Worm (Caenorhabditis elegans) whole organism, L4 larva: ENCODE results near the gene tomm-20.

ENCODE experiments used
- D1046.2 ChIP-seq: fragments of 200-800 bp; sonication (Bioruptor generic); IDR thresholded peaks from 2 replicates; pipeline ENCODE4 v1.3.6; 2022; ENCODE audit warnings: missing genetic modification characterization, missing compliant biosample characterization
- F37D6.2 ChIP-seq: sonication (generic microtip); optimal IDR thresholded peaks from 2 replicates; lab custom pipeline; 2016; ENCODE audit warnings: mild to moderate bottlenecking, missing genetic modification characterization, missing compliant biosample characterization
- F44E2.7 ChIP-seq: fragments of 200-800 bp; sonication (Bioruptor generic); IDR thresholded peaks from 2 replicates; pipeline ENCODE4 v2.1.2; 2022; ENCODE audit warnings: missing genetic modification characterization, missing compliant biosample characterization
- T20F7.1 ChIP-seq: fragments of 200-800 bp; sonication (Bioruptor generic); optimal IDR thresholded peaks from 2 replicates; lab custom pipeline; 2018; ENCODE audit warnings: mild to moderate bottlenecking, missing genetic modification characterization, missing compliant biosample characterization
- Y5F2A.4 ChIP-seq: fragments of 200-800 bp; sonication (Bioruptor generic); optimal IDR thresholded peaks from 2 replicates; lab custom pipeline; 2018; ENCODE audit warnings: mild to moderate bottlenecking, missing genetic modification characterization, missing compliant biosample characterization
- aly-2 ChIP-seq: sonication (generic microtip); optimal IDR thresholded peaks from 2 replicates; lab custom pipeline; 2018; ENCODE audit warnings: missing biosample characterization, missing genetic modification characterization
- arid-1 ChIP-seq: fragments of 200-800 bp; sonication (Bioruptor generic); conservative IDR thresholded peaks from 2 replicates; pipeline ENCODE4 v1.3.6; 2022; ENCODE audit warnings: missing genetic modification reagents, missing genetic modification characterization, missing compliant biosample characterization
- ceh-20 ChIP-seq: fragments of 200-800 bp; sonication (Bioruptor generic); IDR thresholded peaks from 2 replicates; pipeline ENCODE4 v1.3.6; 2022; ENCODE audit warnings: missing genetic modification reagents, missing genetic modification characterization, missing compliant biosample characterization
- ceh-32 ChIP-seq: sonication (generic microtip); optimal IDR thresholded peaks from 2 replicates; lab custom pipeline; 2016; ENCODE audit warnings: mild to moderate bottlenecking, missing genetic modification characterization, missing compliant biosample characterization; ENCODE audit not compliant: poor library complexity
- ceh-62 ChIP-seq: sonication (generic microtip); optimal IDR thresholded peaks from 2 replicates; lab custom pipeline; 2017; ENCODE audit warnings: missing biosample characterization, missing genetic modification characterization
- ceh-82 ChIP-seq: sonication (generic microtip); optimal IDR thresholded peaks from 2 replicates; lab custom pipeline; 2017; ENCODE audit warnings: missing biosample characterization, missing genetic modification characterization
- cey-2 ChIP-seq: sonication (generic microtip); optimal IDR thresholded peaks from 3 replicates; lab custom pipeline; 2017; ENCODE audit warnings: missing genetic modification characterization, mild to moderate bottlenecking, missing compliant biosample characterization, antibody characterized with exemption, borderline replicate concordance; ENCODE audit not compliant: insufficient read depth
- daf-19 ChIP-seq: fragments of 200-800 bp; sonication (Bioruptor generic); conservative IDR thresholded peaks from 2 replicates; pipeline ENCODE4 v1.3.6; 2022; ENCODE audit warnings: missing genetic modification characterization, missing compliant biosample characterization
- dmd-6 ChIP-seq: fragments of 200-800 bp; sonication (Bioruptor generic); IDR thresholded peaks from 2 replicates; pipeline ENCODE4 v1.3.6; 2022; ENCODE audit warnings: missing genetic modification reagents, missing genetic modification characterization, missing compliant biosample characterization
- dmd-8 ChIP-seq: fragments of 200-800 bp; sonication (Bioruptor generic); IDR thresholded peaks from 2 replicates; pipeline ENCODE4 v1.3.6; 2022; ENCODE audit warnings: missing genetic modification characterization, missing compliant biosample characterization
- dmd-9 ChIP-seq: fragments of 200-800 bp; sonication (Bioruptor generic); IDR thresholded peaks from 2 replicates; pipeline ENCODE4 v1.3.6; 2022; ENCODE audit warnings: missing genetic modification reagents, missing genetic modification characterization, missing compliant biosample characterization
- duxl-1 ChIP-seq: sonication (generic microtip); optimal IDR thresholded peaks from 2 replicates; lab custom pipeline; 2016; ENCODE audit warnings: mild to moderate bottlenecking, missing genetic modification characterization, moderate library complexity, missing compliant biosample characterization; ENCODE audit not compliant: poor library complexity
- dve-1 ChIP-seq: sonication (generic microtip); optimal IDR thresholded peaks from 2 replicates; lab custom pipeline; 2017; ENCODE audit warnings: antibody characterized with exemption, mild to moderate bottlenecking, missing genetic modification characterization, missing compliant biosample characterization; ENCODE audit not compliant: insufficient read depth
- egl-43 ChIP-seq: fragments of 200-800 bp; sonication (Bioruptor generic); IDR thresholded peaks from 2 replicates; pipeline ENCODE4 v1.3.6; 2022; ENCODE audit warnings: missing genetic modification reagents, missing genetic modification characterization, missing compliant biosample characterization
- fkh-10 ChIP-seq: fragments of 150-350 bp; optimal IDR thresholded peaks from 2 replicates; lab custom pipeline; 2014; ENCODE audit warnings: missing biosample characterization, missing genetic modification reagents, missing genetic modification characterization
- hif-1 ChIP-seq, 2 experiments: sonication (generic microtip); optimal IDR thresholded peaks; 2 replicates each; lab custom pipeline; 2016 to 2017; ENCODE audit warnings: missing compliant biosample characterization in 2 of 2, missing genetic modification characterization in 2 of 2, missing genetic modification reagents in 2 of 2, missing genotype in 2 of 2, mild to moderate bottlenecking in 1 of 2
- hlh-11 ChIP-seq: fragments of 200-800 bp; sonication (Bioruptor generic); optimal IDR thresholded peaks from 2 replicates; lab custom pipeline; 2018; ENCODE audit warnings: mild to moderate bottlenecking, missing genetic modification characterization, missing compliant biosample characterization
- hlh-30 ChIP-seq: sonication (generic microtip); optimal IDR thresholded peaks from 2 replicates; lab custom pipeline; 2017; ENCODE audit warnings: antibody characterized with exemption, mild to moderate bottlenecking, missing genetic modification characterization, missing compliant biosample characterization; ENCODE audit not compliant: insufficient read depth
- jun-1 ChIP-seq: fragments of 150-350 bp; optimal IDR thresholded peaks from 2 replicates; lab custom pipeline; 2014; ENCODE audit warnings: missing biosample characterization, missing genetic modification reagents, missing genetic modification characterization
- lim-7 ChIP-seq: fragments of 200-800 bp; sonication (Bioruptor generic); IDR thresholded peaks from 2 replicates; pipeline ENCODE4 v1.3.6; 2022; ENCODE audit warnings: missing genetic modification characterization, missing compliant biosample characterization
- lin-1 ChIP-seq: fragments of 200-800 bp; sonication (Bioruptor generic); IDR thresholded peaks from 2 replicates; pipeline ENCODE4 v1.3.6; 2022; ENCODE audit warnings: missing genetic modification reagents, missing genetic modification characterization, missing compliant biosample characterization
- lin-29 ChIP-seq: fragments of 200-800 bp; sonication (Bioruptor generic); IDR thresholded peaks from 2 replicates; pipeline ENCODE4 v1.3.6; 2022; ENCODE audit warnings: missing genetic modification reagents, missing genetic modification characterization, missing compliant biosample characterization
- lir-3 ChIP-seq: sonication (generic microtip); optimal IDR thresholded peaks from 2 replicates; lab custom pipeline; 2016; ENCODE audit warnings: mild to moderate bottlenecking, missing genetic modification characterization, missing compliant biosample characterization
- mep-1 ChIP-seq: fragments of 150-350 bp; sonication (generic microtip); optimal IDR thresholded peaks from 3 replicates; lab custom pipeline; 2014; ENCODE audit warnings: missing biosample characterization, missing genetic modification characterization
- mxl-3 ChIP-seq: fragments of 200-800 bp; sonication (Bioruptor generic); optimal IDR thresholded peaks from 2 replicates; lab custom pipeline; 2018; ENCODE audit warnings: mild to moderate bottlenecking, missing genetic modification characterization, missing compliant biosample characterization
- nhr-10 ChIP-seq: fragments of 150-350 bp; optimal IDR thresholded peaks from 2 replicates; lab custom pipeline; 2014; ENCODE audit warnings: missing biosample characterization, missing genetic modification characterization
- nhr-237 ChIP-seq: sonication (generic microtip); optimal IDR thresholded peaks from 2 replicates; lab custom pipeline; 2017; ENCODE audit warnings: missing biosample characterization, missing genetic modification characterization
- nhr-25 ChIP-seq: sonication (generic microtip); optimal IDR thresholded peaks from 2 replicates; lab custom pipeline; 2017; ENCODE audit warnings: missing genetic modification characterization, mild to moderate bottlenecking, missing compliant biosample characterization, antibody characterized with exemption, moderate library complexity, borderline replicate concordance; ENCODE audit not compliant: insufficient read depth
- nhr-41 ChIP-seq: fragments of 200-800 bp; sonication (Bioruptor generic); IDR thresholded peaks from 2 replicates; pipeline ENCODE4 v1.3.6; 2022; ENCODE audit warnings: missing genetic modification reagents, missing genetic modification characterization, missing compliant biosample characterization
- nhr-48 ChIP-seq: sonication (generic microtip); optimal IDR thresholded peaks from 2 replicates; lab custom pipeline; 2016; ENCODE audit warnings: mild to moderate bottlenecking, missing genetic modification characterization, missing compliant biosample characterization
- nhr-6 ChIP-seq: fragments of 150-350 bp; optimal IDR thresholded peaks from 2 replicates; lab custom pipeline; 2014; ENCODE audit warnings: missing biosample characterization, missing genetic modification characterization
- php-3 ChIP-seq: fragments of 200-800 bp; sonication (Bioruptor generic); IDR thresholded peaks from 2 replicates; pipeline ENCODE4 v1.3.6; 2022; ENCODE audit warnings: missing genetic modification reagents, missing genetic modification characterization, missing compliant biosample characterization
- pqm-1 ChIP-seq: sonication (generic microtip); optimal IDR thresholded peaks from 2 replicates; lab custom pipeline; 2017; ENCODE audit warnings: missing biosample characterization, missing genetic modification characterization
- set-16 ChIP-seq: fragments of 200-800 bp; sonication (Bioruptor generic); IDR thresholded peaks from 2 replicates; pipeline ENCODE4 v1.3.6; 2022; ENCODE audit warnings: missing genetic modification reagents, missing genetic modification characterization, missing compliant biosample characterization
- skn-1 ChIP-seq: fragments of 150-350 bp; optimal IDR thresholded peaks from 2 replicates; lab custom pipeline; 2014; ENCODE audit warnings: missing biosample characterization, missing genetic modification characterization
- tag-97 ChIP-seq: fragments of 200-800 bp; sonication (Bioruptor generic); IDR thresholded peaks from 2 replicates; pipeline ENCODE4 v1.3.6; 2022; ENCODE audit warnings: missing genetic modification characterization, missing compliant biosample characterization
- tra-1 ChIP-seq: fragments of 200-800 bp; sonication (Bioruptor generic); IDR thresholded peaks from 2 replicates; pipeline ENCODE4 v1.3.6; 2022; ENCODE audit warnings: missing genetic modification reagents, missing genetic modification characterization, missing compliant biosample characterization
- unc-130 ChIP-seq: sonication (generic microtip); optimal IDR thresholded peaks from 2 replicates; lab custom pipeline; 2016; ENCODE audit warnings: missing genetic modification reagents, missing genetic modification characterization, missing compliant biosample characterization
- unc-39 ChIP-seq: sonication (generic microtip); optimal IDR thresholded peaks from 2 replicates; lab custom pipeline; 2017; ENCODE audit warnings: missing biosample characterization, missing genetic modification characterization
- unc-62 ChIP-seq, 3 experiments: fragments of 150-350 bp in 1 of 3; sonication (generic microtip); optimal IDR thresholded peaks in 2 of 3; peaks in 1 of 3; 1 replicate in 1 of 3; 2 replicates in 2 of 3; lab custom pipeline; 2014 to 2017; ENCODE audit warnings: missing biosample characterization in 3 of 3, missing genetic modification characterization in 3 of 3, missing genetic modification reagents in 3 of 3, missing genotype in 1 of 3
- zag-1 ChIP-seq: fragments of 150-350 bp; optimal IDR thresholded peaks from 2 replicates; lab custom pipeline; 2014; ENCODE audit warnings: missing biosample characterization, missing genetic modification characterization
- zfp-2 ChIP-seq: sonication (generic microtip); optimal IDR thresholded peaks from 2 replicates; lab custom pipeline; 2016; ENCODE audit warnings: mild to moderate bottlenecking, missing genetic modification characterization, missing compliant biosample characterization
- zfp-3 ChIP-seq: fragments of 200-800 bp; sonication (Bioruptor generic); conservative IDR thresholded peaks from 2 replicates; pipeline ENCODE4 v1.3.6; 2022; ENCODE audit warnings: missing genetic modification reagents, missing genetic modification characterization, missing compliant biosample characterization
- ztf-11 ChIP-seq: fragments of 150-350 bp; optimal IDR thresholded peaks from 2 replicates; lab custom pipeline; 2014; ENCODE audit warnings: missing biosample characterization, missing genetic modification characterization
- ztf-7 ChIP-seq: fragments of 150-350 bp; optimal IDR thresholded peaks from 2 replicates; lab custom pipeline; 2014; ENCODE audit warnings: missing biosample characterization, missing genetic modification characterization

The tomm-20 gene

DNA sequence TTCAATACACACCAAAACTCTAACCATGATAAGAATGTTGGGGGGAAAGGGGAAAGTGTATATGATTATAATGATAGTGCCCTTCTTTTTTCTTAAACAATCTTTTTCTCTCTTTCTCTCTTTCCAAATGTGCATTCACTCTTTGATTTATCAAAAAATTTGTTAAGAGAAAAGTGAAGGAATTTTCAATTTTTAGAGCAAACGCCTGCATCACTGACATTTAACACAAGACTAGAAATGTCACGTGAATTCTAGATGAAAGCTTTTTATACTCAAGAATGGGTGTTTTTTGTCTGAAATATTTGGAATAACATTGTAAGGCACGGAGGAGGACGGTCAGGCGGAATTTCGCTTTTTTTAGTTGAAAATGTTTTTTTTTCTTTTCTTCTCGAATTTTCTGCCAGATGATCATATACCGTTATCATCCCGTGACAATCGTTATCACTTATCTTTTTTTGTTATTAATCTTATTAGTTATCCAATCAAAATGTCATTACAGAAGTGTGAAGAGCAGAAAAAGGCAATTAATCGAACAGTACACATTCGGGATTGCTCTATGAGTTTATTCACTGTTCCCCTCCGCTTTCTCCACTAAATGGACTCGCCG is 41.2 kb downstream of the tomm-20 start, which contains the start of the genes frm-7 and F55C5.17 (continued):
- TF ChIP-seq lin-29 (GFP tag; lab: Robert Waterston, UW) (no peak), T20F7.1 (peak; percentile 60), unc-39 (tag; lab: Kevin White, UChicago) (no peak), jun-1 (tag; lab: Kevin White, UChicago) (no peak), mep-1 (tag; lab: Kevin White, UChicago) (peak; percentile 37), tra-1 (GFP tag; lab: Robert Waterston, UW) (no peak), duxl-1 (tag; lab: Kevin White, UChicago) (no peak), aly-2 (tag; lab: Kevin White, UChicago) (no peak), dve-1 (tag; lab: Kevin White, UChicago) (peak; percentile 57), zfp-2 (tag; lab: Kevin White, UChicago) (no peak), nhr-48 (tag; lab: Kevin White, UChicago) (peak; percentile 26), ceh-32 (no peak), skn-1 (tag; lab: Kevin White, UChicago) (no peak), dmd-9 (GFP tag; lab: Robert Waterston, UW) (no peak), ceh-82 (tag; lab: Kevin White, UChicago) (no peak), fkh-10 (no peak), hif-1 (tag; optimal IDR thresholded peaks at IDR 0.05; lab: Kevin White, UChicago) (no peak), egl-43 (GFP tag; lab: Robert Waterston, UW) (no peak), ceh-62 (tag; lab: Kevin White, UChicago) (no peak), cey-2 (tag; lab: Kevin White, UChicago) (no peak), hlh-11 (tag; lab: Kevin White, UChicago) (peak; percentile 73), hlh-30 (tag; lab: Kevin White, UChicago) (peak; percentile 84), ztf-7 (tag; lab: Kevin White, UChicago) (no peak), lim-7 (peak; percentile 15; the same call in 1 of the 2 replicates), daf-19 (GFP tag; lab: Robert Waterston, UW) (no peak), zag-1 (tag; lab: Kevin White, UChicago) (no peak), F37D6.2 (tag; lab: Kevin White, UChicago) (no peak), D1046.2 (no peak), nhr-6 (no peak), unc-62 (GFP tag; optimal IDR thresholded peaks at IDR 0.05 in 1 of 2; lab: Kevin White, UChicago) (no peak), unc-62 (tag; optimal IDR thresholded peaks at IDR 0.05; lab: Kevin White, UChicago) (no peak), nhr-25 (tag; lab: Kevin White, UChicago) (no peak), nhr-41 (GFP tag; lab: Robert Waterston, UW) (0 out of 2 replicates have a peak, but pooled peaks have one; percentile 9), set-16 (GFP tag; lab: Robert Waterston, UW) (no peak), zfp-3 (GFP tag; lab: Robert Waterston, UW) (no peak), php-3 (GFP tag; lab: Robert Waterston, UW) (peak; percentile 64; the same call in 1 of the 2 replicates), lin-1 (GFP tag; lab: Robert Waterston, UW) (no peak), nhr-237 (tag; lab: Kevin White, UChicago) (no peak), ztf-11 (no peak), lir-3 (no peak), dmd-8 (no peak), F44E2.7 (GFP tag; lab: Robert Waterston, UW) (no peak), dmd-6 (peak; percentile 54), tag-97 (GFP tag; lab: Robert Waterston, UW) (no peak), ceh-20 (GFP tag; lab: Robert Waterston, UW) (no peak), mxl-3 (GFP tag; lab: Kevin White, UChicago) (no peak), arid-1 (GFP tag; lab: Robert Waterston, UW) (no peak), Y5F2A.4 (no peak), unc-130 (GFP tag; lab: Kevin White, UChicago) (no peak), pqm-1 (tag; lab: Kevin White, UChicago) (peak; percentile 47), nhr-10 (no peak)
